Worm (Caenorhabditis elegans) whole organism, L1 larva: ENCODE data around the gene T01C8.2.

Experiments
- aly-2 ChIP-seq: fragments of 150-350 bp; optimal IDR thresholded peaks from 2 replicates; lab custom pipeline; 2014; ENCODE audit warnings: missing biosample characterization, missing genetic modification characterization
- fkh-4 ChIP-seq: sonication (generic microtip); optimal IDR thresholded peaks from 2 replicates; lab custom pipeline; 2016; ENCODE audit warnings: missing compliant biosample characterization, missing genetic modification characterization, borderline replicate concordance
- irx-1 ChIP-seq: sonication (generic microtip); optimal IDR thresholded peaks from 2 replicates; lab custom pipeline; 2016; ENCODE audit warnings: missing genetic modification characterization, missing compliant biosample characterization
- nhr-237 ChIP-seq: fragments of 150-350 bp; optimal IDR thresholded peaks from 2 replicates; lab custom pipeline; 2014; ENCODE audit warnings: missing biosample characterization, missing genetic modification characterization

ce11 chrX:16796826-16797225, 10.6 kb downstream of the T01C8.2 start:
- TF ChIP-seq nhr-237 (tag; lab: Kevin White, UChicago) (peak; percentile 66), irx-1 (tag; lab: Kevin White, UChicago) (peak; percentile 74), aly-2 (tag; lab: Kevin White, UChicago) (no peak), fkh-4 (tag; lab: Kevin White, UChicago) (no peak)
